Worm (Caenorhabditis elegans): Measurements from ENCODE around the gene srh-61.

Gene srh-61

ce11 chrII:12494067-12494477 is 22.1 kb downstream of the srh-61 start:
- no peak for TF ChIP-seq cnd-1 (tag; optimal IDR thresholded peaks at IDR 0.05)
- no peak for TF ChIP-seq tbx-8 (GFP tag; optimal IDR thresholded peaks at IDR 0.05)
- TF ChIP-seq ceh-39 (tag; optimal IDR thresholded peaks at IDR 0.05), result no peak
- no peak for TF ChIP-seq lin-13 (tag; optimal IDR thresholded peaks at IDR 0.05)
- TF ChIP-seq zip-8 (tag; optimal IDR thresholded peaks at IDR 0.05), result no peak
- TF ChIP-seq lin-32 (GFP tag; optimal IDR thresholded peaks at IDR 0.05), result no peak

- TF ChIP-seq elt-3 (tag; optimal IDR thresholded peaks at IDR 0.05), result no peak
- TF ChIP-seq elt-1 (tag; optimal IDR thresholded peaks at IDR 0.05; ENCODE audit: borderline replicate concordance, insufficient read depth), result no peak
- TF ChIP-seq lin-13 (tag; optimal IDR thresholded peaks at IDR 0.05), result no peak
- no peak for TF ChIP-seq nhr-28 (tag; optimal IDR thresholded peaks at IDR 0.05)
- TF ChIP-seq snpc-4 (tag; optimal IDR thresholded peaks at IDR 0.05), result no peak
- TF ChIP-seq nhr-76 (tag; optimal IDR thresholded peaks at IDR 0.05), result no peak
- TF ChIP-seq lsy-2 (tag; optimal IDR thresholded peaks at IDR 0.05), result no peak
- TF ChIP-seq ham-2 (GFP tag; optimal IDR thresholded peaks at IDR 0.05), result no peak
- no peak for TF ChIP-seq nhr-12 (tag; optimal IDR thresholded peaks at IDR 0.05)
- TF ChIP-seq tbx-8 (GFP tag; optimal IDR thresholded peaks at IDR 0.05), result no peak
- TF ChIP-seq ceh-43 (GFP tag; optimal IDR thresholded peaks at IDR 0.05), result no peak
- no peak for TF ChIP-seq hlh-1 (tag; optimal IDR thresholded peaks at IDR 0.05)
- TF ChIP-seq unc-120 (tag; optimal IDR thresholded peaks at IDR 0.05; ENCODE audit: poor library complexity, severe bottlenecking), result no peak
- no peak for TF ChIP-seq ces-1 (GFP tag; optimal IDR thresholded peaks at IDR 0.05)
- no peak for TF ChIP-seq blmp-1 (tag; optimal IDR thresholded peaks at IDR 0.05)
- no peak for TF ChIP-seq pha-4 (tag; optimal IDR thresholded peaks at IDR 0.05)
Observed at ce11 chrII:12491936-12492335, 24.3 kb downstream of the srh-61 start, which contains the start of gene srz-6. Gene srz-6 (plus strand): TSS chrII:12492236.

DNA sequence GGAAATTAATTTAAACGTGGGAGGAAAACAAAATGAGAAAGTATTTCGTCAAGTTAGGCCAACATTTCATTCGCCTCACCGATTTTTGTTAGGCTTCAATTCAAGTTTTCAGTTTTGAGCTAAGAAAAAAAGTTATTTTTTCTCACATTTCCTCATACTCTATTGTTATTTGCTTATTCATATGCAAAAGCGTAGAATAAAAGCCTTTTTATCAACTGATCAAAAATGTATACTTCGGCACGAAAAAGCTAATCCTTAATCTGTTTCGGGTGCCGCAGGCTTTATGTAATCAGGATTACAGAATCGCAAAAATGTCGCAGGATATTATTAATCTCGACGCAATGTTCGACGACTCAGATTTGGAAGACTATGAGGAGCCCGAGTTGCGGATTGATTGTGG is 26.3 kb downstream of the srh-61 start, which contains the start of gene T21B4.15:
Gene T21B4.15 (plus strand): TSS at position 301 of the 400 bp plus-strand sequence.
- no peak for TF ChIP-seq ces-1 (GFP tag; optimal IDR thresholded peaks at IDR 0.05)
- no peak for TF ChIP-seq nhr-76 (tag; optimal IDR thresholded peaks at IDR 0.05)
- TF ChIP-seq bed-3 (GFP tag; optimal IDR thresholded peaks at IDR 0.05), result no peak
- TF ChIP-seq ceh-39 (tag; optimal IDR thresholded peaks at IDR 0.05), result no peak
- no peak for TF ChIP-seq elt-3 (tag; optimal IDR thresholded peaks at IDR 0.05)
- no peak for TF ChIP-seq lsy-2 (tag; optimal IDR thresholded peaks at IDR 0.05)
- no peak for TF ChIP-seq drap-1 (GFP tag; optimal IDR thresholded peaks at IDR 0.05)
- TF ChIP-seq blmp-1 (tag; optimal IDR thresholded peaks at IDR 0.05), result no peak
- no peak for TF ChIP-seq sptf-1 (tag; optimal IDR thresholded peaks at IDR 0.05)
- no peak for TF ChIP-seq ceh-43 (GFP tag; optimal IDR thresholded peaks at IDR 0.05)
- TF ChIP-seq M03D4.4 (tag; optimal IDR thresholded peaks at IDR 0.05), result no peak
- TF ChIP-seq lin-32 (GFP tag; optimal IDR thresholded peaks at IDR 0.05), result no peak
- TF ChIP-seq nhr-12 (tag; optimal IDR thresholded peaks at IDR 0.05), result no peak
- TF ChIP-seq cnd-1 (tag; optimal IDR thresholded peaks at IDR 0.05), result no peak
- TF ChIP-seq elt-1 (tag; optimal IDR thresholded peaks at IDR 0.05; ENCODE audit: borderline replicate concordance, insufficient read depth), result no peak

- no peak for TF ChIP-seq mab-5 (tag; optimal IDR thresholded peaks at IDR 0.05)
- TF ChIP-seq flh-1 (GFP tag; optimal IDR thresholded peaks at IDR 0.05), result no peak
Observed at ce11 chrII:12488810-12489209, 27.4 kb downstream of the srh-61 start.

DNA sequence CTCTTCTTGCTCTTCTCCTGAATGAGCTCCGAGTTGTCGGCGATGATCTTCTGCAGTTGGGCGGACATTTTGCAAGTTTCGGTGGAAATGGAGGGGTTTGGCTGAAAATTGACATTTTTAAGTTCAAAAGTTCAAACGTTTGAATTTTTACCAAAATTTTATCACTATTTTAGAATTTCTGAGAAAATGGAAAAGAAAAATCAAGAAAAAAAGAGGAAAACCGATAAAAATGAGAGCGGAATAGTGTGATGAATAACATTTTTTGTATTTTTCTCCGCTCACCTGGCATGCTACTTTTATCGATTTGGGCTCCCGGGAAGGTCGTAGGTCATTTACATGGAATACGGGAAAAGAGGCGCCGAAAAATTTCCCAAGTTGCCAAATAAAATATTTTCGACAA is 31.2 kb downstream of the srh-61 start, which contains the start of gene F15A4.10:
Gene F15A4.10 (minus strand): TSS at position 101 of the 400 bp plus-strand sequence.
- no peak for TF ChIP-seq elt-1 (tag; optimal IDR thresholded peaks at IDR 0.05; ENCODE audit: borderline replicate concordance, insufficient read depth)
- no peak for TF ChIP-seq ham-2 (GFP tag; optimal IDR thresholded peaks at IDR 0.05)
- TF ChIP-seq elt-3 (tag; optimal IDR thresholded peaks at IDR 0.05), result no peak
- no peak for TF ChIP-seq sem-2 (GFP tag; optimal IDR thresholded peaks at IDR 0.05)
- TF ChIP-seq nhr-12 (tag; optimal IDR thresholded peaks at IDR 0.05), result no peak
- no peak for TF ChIP-seq tbx-8 (GFP tag; optimal IDR thresholded peaks at IDR 0.05)
- no peak for TF ChIP-seq hlh-1 (tag; optimal IDR thresholded peaks at IDR 0.05)
- TF ChIP-seq unc-39 (tag; optimal IDR thresholded peaks at IDR 0.05), result no peak
- TF ChIP-seq pha-4 (tag; optimal IDR thresholded peaks at IDR 0.05), result no peak
- no peak for TF ChIP-seq lsy-2 (tag; optimal IDR thresholded peaks at IDR 0.05)
- TF ChIP-seq lin-32 (GFP tag; optimal IDR thresholded peaks at IDR 0.05), result no peak
- no peak for TF ChIP-seq unc-62 (GFP tag; optimal IDR thresholded peaks at IDR 0.05)
- no peak for TF ChIP-seq drap-1 (GFP tag; optimal IDR thresholded peaks at IDR 0.05)

DNA sequence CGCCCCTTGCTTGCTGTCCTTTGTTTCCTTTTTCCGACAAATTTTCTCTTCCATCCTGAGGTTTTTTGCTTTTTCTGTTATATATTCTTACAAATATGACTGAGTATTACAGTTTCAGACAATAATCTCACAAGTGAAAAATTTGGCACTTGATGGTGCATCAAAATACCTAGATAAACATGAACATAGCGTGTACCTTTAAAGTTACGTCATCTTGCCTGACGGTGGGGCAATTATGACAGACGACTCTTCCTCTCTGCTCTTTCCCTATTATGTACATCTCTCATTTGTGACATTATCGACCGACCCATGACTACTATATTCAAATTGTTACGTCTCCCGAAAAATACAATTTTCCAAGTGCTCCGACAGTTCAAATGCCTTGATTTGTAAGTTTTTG is 33.6 kb downstream of the srh-61 start, which contains the start of gene fbxb-102:
Gene fbxb-102 (plus strand): TSS at position 301 of the 400 bp plus-strand sequence.
- TF ChIP-seq zip-8 (tag; optimal IDR thresholded peaks at IDR 0.05) (peak; percentile 44), lsy-2 (tag; optimal IDR thresholded peaks at IDR 0.05) (no peak)

Data from whole organism, mixed stage, embryonic.